Fruit fly (Drosophila melanogaster) whole organism, prepupa: ENCODE measurements around the gene disco-r.

Experiments used
- CG10631 ChIP-seq: fragments of 200-800 bp; sonication (Bioruptor generic); optimal IDR thresholded peaks from 2 replicates; lab custom pipeline; 2016; ENCODE audit warnings: missing biosample characterization, missing genetic modification characterization
- CG11902 ChIP-seq: fragments of 200-800 bp; sonication (Bioruptor generic); optimal IDR thresholded peaks from 3 replicates; lab custom pipeline; 2016; ENCODE audit warnings: missing biosample characterization, missing genetic modification characterization
- CG15336 ChIP-seq: fragments of 200-800 bp; sonication (Bioruptor generic); IDR thresholded peaks from 2 replicates; pipeline ENCODE4 v1.3.6; 2022; ENCODE audit warnings: missing biosample characterization, missing genetic modification characterization
- CG16779 ChIP-seq: fragments of 200-800 bp; sonication (Bioruptor generic); optimal IDR thresholded peaks from 3 replicates; lab custom pipeline; 2017; ENCODE audit warnings: missing biosample characterization, mild to moderate bottlenecking, missing genetic modification characterization
- CG31627 ChIP-seq: fragments of 200-800 bp; sonication (Bioruptor generic); optimal IDR thresholded peaks from 3 replicates; lab custom pipeline; 2016; ENCODE audit warnings: missing biosample characterization, missing genetic modification characterization
- CG34406 ChIP-seq: fragments of 200-800 bp; sonication (Bioruptor generic); optimal IDR thresholded peaks from 3 replicates; lab custom pipeline; 2016; ENCODE audit warnings: missing biosample characterization, missing genetic modification characterization
- CG3919 ChIP-seq: fragments of 200-800 bp; sonication (Bioruptor generic); optimal IDR thresholded peaks from 3 replicates; lab custom pipeline; 2016; ENCODE audit warnings: missing biosample characterization, missing genetic modification characterization
- CG4318 ChIP-seq: fragments of 200-800 bp; sonication (Bioruptor generic); optimal IDR thresholded peaks from 3 replicates; lab custom pipeline; 2017; ENCODE audit warnings: missing biosample characterization, mild to moderate bottlenecking, missing genetic modification characterization
- CG6163 ChIP-seq: fragments of 200-800 bp; sonication (Bioruptor generic); IDR thresholded peaks from 3 replicates; pipeline ENCODE4 v1.3.6; 2022; ENCODE audit warnings: missing biosample characterization, missing genetic modification characterization
- CG6792 ChIP-seq: fragments of 200-800 bp; sonication (Bioruptor generic); optimal IDR thresholded peaks from 3 replicates; lab custom pipeline; 2016; ENCODE audit warnings: missing biosample characterization, missing genetic modification characterization
- CG6808 ChIP-seq: fragments of 200-800 bp; sonication (Bioruptor generic); optimal IDR thresholded peaks from 3 replicates; lab custom pipeline; 2017; ENCODE audit warnings: missing biosample characterization, missing genetic modification characterization, mild to moderate bottlenecking, moderate library complexity, missing genetic modification reagents
- CG6854 ChIP-seq: fragments of 200-800 bp; sonication (Bioruptor generic); optimal IDR thresholded peaks from 2 replicates; lab custom pipeline; 2017; ENCODE audit warnings: missing biosample characterization, mild to moderate bottlenecking, missing genetic modification characterization
- CG7368 ChIP-seq: fragments of 200-800 bp; sonication (Bioruptor generic); optimal IDR thresholded peaks from 3 replicates; lab custom pipeline; 2016; ENCODE audit warnings: missing biosample characterization, missing genetic modification characterization
- CG8119 ChIP-seq: fragments of 200-800 bp; sonication (Bioruptor generic); IDR thresholded peaks from 3 replicates; pipeline ENCODE4 v1.3.6; 2022; ENCODE audit warnings: missing biosample characterization, missing genetic modification characterization
- CG8632 ChIP-seq: fragments of 200-800 bp; sonication (Bioruptor generic); optimal IDR thresholded peaks from 3 replicates; lab custom pipeline; 2016; ENCODE audit warnings: missing biosample characterization, missing genetic modification characterization
- CG9139 ChIP-seq: fragments of 200-800 bp; sonication (Bioruptor generic); optimal IDR thresholded peaks from 3 replicates; lab custom pipeline; 2017; ENCODE audit warnings: missing biosample characterization, mild to moderate bottlenecking, missing genetic modification characterization
- Eip75B ChIP-seq: fragments of 200-800 bp; sonication (Bioruptor generic); optimal IDR thresholded peaks from 3 replicates; lab custom pipeline; 2016; ENCODE audit warnings: missing biosample characterization, missing genetic modification characterization
- Eip78C ChIP-seq: fragments of 200-800 bp; sonication (Bioruptor generic); peaks from one replicate; lab custom pipeline; 2016; ENCODE audit warnings: missing biosample characterization, missing genetic modification characterization
- Eip93F ChIP-seq: fragments of 200-800 bp; sonication (Bioruptor generic); optimal IDR thresholded peaks from 2 replicates; lab custom pipeline; 2016; ENCODE audit warnings: missing biosample characterization, mild to moderate bottlenecking, missing genetic modification characterization
- Ets96B ChIP-seq: fragments of 200-800 bp; optimal IDR thresholded peaks from 2 replicates; lab custom pipeline; 2019; ENCODE audit warnings: missing biosample characterization, mild to moderate bottlenecking, missing genetic modification characterization, moderate library complexity
- Hr38 ChIP-seq: sonication (Bioruptor generic); optimal IDR thresholded peaks from 2 replicates; lab custom pipeline; 2016; ENCODE audit warnings: missing biosample characterization, missing genetic modification characterization
- Hr39 ChIP-seq: fragments of 200-800 bp; sonication (Bioruptor generic); optimal IDR thresholded peaks from 2 replicates; lab custom pipeline; 2016; ENCODE audit warnings: missing biosample characterization, missing genetic modification characterization
- Hr4 ChIP-seq: fragments of 200-800 bp; sonication (Bioruptor generic); optimal IDR thresholded peaks from 3 replicates; lab custom pipeline; 2016; ENCODE audit warnings: missing biosample characterization, missing genetic modification characterization
- Met ChIP-seq: fragments of 200-800 bp; sonication (Bioruptor generic); optimal IDR thresholded peaks from 3 replicates; lab custom pipeline; 2016; ENCODE audit warnings: missing biosample characterization, missing genetic modification characterization
- Sox102F ChIP-seq: fragments of 200-800 bp; sonication (Bioruptor generic); optimal IDR thresholded peaks from 2 replicates; lab custom pipeline; 2016; ENCODE audit warnings: missing biosample characterization, mild to moderate bottlenecking, missing genetic modification characterization
- Sox14 ChIP-seq: fragments of 200-800 bp; sonication (Bioruptor generic); optimal IDR thresholded peaks from 3 replicates; lab custom pipeline; 2016; ENCODE audit warnings: missing biosample characterization, missing genetic modification characterization
- Sox15 ChIP-seq: fragments of 200-800 bp; sonication (Bioruptor generic); optimal IDR thresholded peaks from 3 replicates; lab custom pipeline; 2016; ENCODE audit warnings: missing biosample characterization, missing genetic modification characterization
- achi ChIP-seq: fragments of 200-800 bp; sonication (Bioruptor generic); optimal IDR thresholded peaks from 3 replicates; lab custom pipeline; 2016; ENCODE audit warnings: missing biosample characterization, missing genetic modification characterization
- dac ChIP-seq: fragments of 200-800 bp; sonication (Bioruptor generic); optimal IDR thresholded peaks from 2 replicates; lab custom pipeline; 2017; ENCODE audit warnings: missing biosample characterization, mild to moderate bottlenecking, missing genetic modification characterization
- dsx ChIP-seq: fragments of 200-800 bp; optimal IDR thresholded peaks from 3 replicates; lab custom pipeline; 2019; ENCODE audit warnings: missing biosample characterization, mild to moderate bottlenecking, missing genetic modification characterization, moderate library complexity; ENCODE audit not compliant: poor library complexity, severe bottlenecking
- eg ChIP-seq: fragments of 200-800 bp; sonication (Bioruptor generic); IDR thresholded peaks from 3 replicates; pipeline ENCODE4 v1.3.6; 2022; ENCODE audit warnings: missing biosample characterization, missing genetic modification characterization
- fd59A ChIP-seq: fragments of 200-800 bp; sonication (Bioruptor generic); optimal IDR thresholded peaks from 2 replicates; lab custom pipeline; 2017; ENCODE audit warnings: missing biosample characterization, mild to moderate bottlenecking, missing genetic modification characterization, missing genetic modification reagents
- fd85E ChIP-seq: fragments of 200-800 bp; sonication (Bioruptor generic); optimal IDR thresholded peaks from 3 replicates; lab custom pipeline; 2016; ENCODE audit warnings: missing biosample characterization, missing genetic modification characterization
- fkh ChIP-seq: fragments of 200-800 bp; sonication (Bioruptor generic); optimal IDR thresholded peaks from 3 replicates; lab custom pipeline; 2017; ENCODE audit warnings: missing biosample characterization, mild to moderate bottlenecking, missing genetic modification characterization, moderate library complexity
- lz ChIP-seq: fragments of 200-800 bp; sonication (Bioruptor generic); optimal IDR thresholded peaks from 3 replicates; lab custom pipeline; 2016; ENCODE audit warnings: missing biosample characterization, missing genetic modification characterization
- pdm3 ChIP-seq: fragments of 200-800 bp; sonication (Bioruptor generic); optimal IDR thresholded peaks from 3 replicates; lab custom pipeline; 2016; ENCODE audit warnings: missing biosample characterization, missing genetic modification characterization
- spab ChIP-seq: fragments of 200-800 bp; sonication (Bioruptor generic); optimal IDR thresholded peaks from 2 replicates; lab custom pipeline; 2017; ENCODE audit warnings: missing biosample characterization, mild to moderate bottlenecking, missing genetic modification characterization, missing genetic modification reagents
- ss ChIP-seq, 2 experiments: fragments of 200-800 bp; sonication (Bioruptor generic); optimal IDR thresholded peaks; 2 replicates in 1 of 2; 3 replicates in 1 of 2; lab custom pipeline; 2017 to 2018; ENCODE audit warnings: mild to moderate bottlenecking in 2 of 2, missing biosample characterization in 2 of 2, missing genetic modification characterization in 2 of 2, moderate library complexity in 1 of 2
- svp ChIP-seq: fragments of 200-800 bp; sonication (Bioruptor generic); peaks from one replicate; lab custom pipeline; 2016; ENCODE audit warnings: missing biosample characterization, missing genetic modification characterization
- topi ChIP-seq: fragments of 200-800 bp; sonication (Bioruptor generic); optimal IDR thresholded peaks from 3 replicates; lab custom pipeline; 2016; ENCODE audit warnings: missing biosample characterization, missing genetic modification characterization
- vri ChIP-seq: fragments of 200-800 bp; sonication (Bioruptor generic); optimal IDR thresholded peaks from 3 replicates; lab custom pipeline; 2016; ENCODE audit warnings: missing biosample characterization, mild to moderate bottlenecking, missing genetic modification characterization

The disco-r gene

dm6 chrX:16104738-16105426 lies 43.9 kb downstream of the disco-r start, which contains the start of the genes CG42353 and CG42354 (continued):
- TF ChIP-seq eg (GFP tag; lab: Robert Waterston, UW) (peak; percentile 94), CG4318 (GFP tag; lab: Kevin White, UChicago) (peak; percentile 94), CG31627 (GFP tag; lab: Kevin White, UChicago) (peak; percentile 95), Sox102F (GFP tag; lab: Kevin White, UChicago) (peak; percentile 95), Eip75B (GFP tag; lab: Kevin White, UChicago) (peak; percentile 84), CG34406 (peak; percentile 95), CG15336 (GFP tag; lab: Robert Waterston, UW) (peak; percentile 96), fd85E (GFP tag; lab: Kevin White, UChicago) (peak; percentile 70), CG6808 (GFP tag; lab: Kevin White, UChicago) (peak; percentile 95), CG6854 (GFP tag; lab: Kevin White, UChicago) (peak; percentile 92), Eip78C (peak; percentile 97), fd59A (GFP tag; lab: Kevin White, UChicago) (peak; percentile 97), Hr4 (GFP tag; lab: Kevin White, UChicago) (peak; percentile 85), dac (GFP tag; lab: Kevin White, UChicago) (peak; percentile 92), Sox15 (GFP tag; lab: Kevin White, UChicago) (peak; percentile 95), vri (GFP tag; lab: Kevin White, UChicago) (peak; percentile 88), CG8632 (GFP tag; lab: Kevin White, UChicago) (peak; percentile 94), CG7368 (GFP tag; lab: Kevin White, UChicago) (peak; percentile 94), Sox14 (GFP tag; lab: Kevin White, UChicago) (peak; percentile 97)

- TF ChIP-seq Eip78C (peak; percentile 56), CG11902 (GFP tag; lab: Kevin White, UChicago) (no peak), CG15336 (GFP tag; lab: Robert Waterston, UW) (peak; percentile 15; the same call in 1 of the 2 replicates), CG6163 (GFP tag; lab: Robert Waterston, UW) (0 out of 3 replicates have a peak, but pooled peaks have one; percentile 10)
These were observed 44.6 kb downstream of the disco-r start for dm6 chrX:16104056-16104737.

dm6 chrX:16103482-16103881 lies 45.3 kb downstream of the disco-r start:
- peak; percentile 29 for TF ChIP-seq CG34406
- no peak for TF ChIP-seq CG8119 (GFP tag; lab: Robert Waterston, UW)
- peak; percentile 52; the same call in 1 of the 3 replicates for TF ChIP-seq eg (GFP tag; lab: Robert Waterston, UW)
- peak; percentile 48 for TF ChIP-seq topi
- TF ChIP-seq CG31627 (GFP tag; lab: Kevin White, UChicago): peak; percentile 54
- TF ChIP-seq Eip78C: peak; percentile 87
- peak; percentile 40 for TF ChIP-seq CG6792 (GFP tag; lab: Kevin White, UChicago)
- TF ChIP-seq Met: peak; percentile 59
- TF ChIP-seq Ets96B: no peak
- peak; percentile 24 for TF ChIP-seq CG10631
- TF ChIP-seq fd85E (GFP tag; lab: Kevin White, UChicago): no peak
- TF ChIP-seq CG11902 (GFP tag; lab: Kevin White, UChicago): peak; percentile 3
- no peak for TF ChIP-seq Hr38
- peak; percentile 5 for TF ChIP-seq Eip93F (GFP tag; lab: Kevin White, UChicago)
- TF ChIP-seq achi: peak; percentile 38
- peak; percentile 33 for TF ChIP-seq Sox14 (GFP tag; lab: Kevin White, UChicago)
- TF ChIP-seq pdm3 (GFP tag; lab: Kevin White, UChicago): peak; percentile 29
- TF ChIP-seq CG3919: peak; percentile 24
- no peak for TF ChIP-seq fd59A (GFP tag; lab: Kevin White, UChicago)
- TF ChIP-seq Hr39: peak; percentile 52
- 0 out of 2 replicates have a peak, but pooled peaks have one; percentile 19 for TF ChIP-seq CG15336 (GFP tag; lab: Robert Waterston, UW)
- TF ChIP-seq spab (GFP tag; lab: Kevin White, UChicago): no peak
- TF ChIP-seq CG7368 (GFP tag; lab: Kevin White, UChicago): no peak
- peak; percentile 48 for TF ChIP-seq Sox102F (GFP tag; lab: Kevin White, UChicago)
- TF ChIP-seq lz (GFP tag; lab: Kevin White, UChicago): peak; percentile 62
- peak; percentile 87 for TF ChIP-seq svp (GFP tag; lab: Kevin White, UChicago)
- TF ChIP-seq dac (GFP tag; lab: Kevin White, UChicago): no peak
- no peak for TF ChIP-seq CG4318 (GFP tag; lab: Kevin White, UChicago)
- TF ChIP-seq Hr4 (GFP tag; lab: Kevin White, UChicago): peak; percentile 42
- TF ChIP-seq CG16779 (tag; lab: Kevin White, UChicago): no peak
- no peak for TF ChIP-seq dsx (GFP tag; lab: Kevin White, UChicago)
- no peak for TF ChIP-seq vri (GFP tag; lab: Kevin White, UChicago)
- TF ChIP-seq CG6163 (GFP tag; lab: Robert Waterston, UW): peak; percentile 78
- TF ChIP-seq CG9139 (GFP tag; lab: Kevin White, UChicago): no peak
- no peak for TF ChIP-seq ss (GFP tag; optimal IDR thresholded peaks at IDR 0.05; lab: Kevin White, UChicago)
- TF ChIP-seq fkh (GFP tag; lab: Kevin White, UChicago): no peak
